Fruit fly (Drosophila melanogaster) whole organism, embryonic: Measurements from ENCODE around the gene Mbs.

ENCODE experiments used
- BEAF-32 ChIP-seq: fragments of 200-800 bp; sonication (Bioruptor generic); optimal IDR thresholded peaks from 3 replicates; lab custom pipeline; 2017; ENCODE audit warnings: missing biosample characterization, missing genetic modification characterization, mild to moderate bottlenecking, moderate library complexity, missing genetic modification reagents
- CG10431 ChIP-seq: fragments of 200-800 bp; sonication (Bioruptor generic); optimal IDR thresholded peaks from 3 replicates; lab custom pipeline; 2018; ENCODE audit warnings: missing biosample characterization, mild to moderate bottlenecking, missing genetic modification characterization
- CG11085 ChIP-seq: fragments of 200-800 bp; sonication (Bioruptor generic); IDR thresholded peaks from 2 replicates; pipeline ENCODE4 v1.3.6; 2022; ENCODE audit warnings: missing biosample characterization, missing genetic modification characterization
- CG13424 ChIP-seq: fragments of 200-800 bp; sonication (Bioruptor generic); optimal IDR thresholded peaks from 2 replicates; lab custom pipeline; 2019; ENCODE audit warnings: missing biosample characterization, mild to moderate bottlenecking, missing genetic modification characterization, moderate library complexity
- CG15011 ChIP-seq: fragments of 200-800 bp; sonication (Bioruptor generic); optimal IDR thresholded peaks from 3 replicates; lab custom pipeline; 2018; ENCODE audit warnings: missing biosample characterization, mild to moderate bottlenecking, missing genetic modification characterization
- CG16815 ChIP-seq: fragments of 200-800 bp; sonication (Bioruptor generic); optimal IDR thresholded peaks from 3 replicates; lab custom pipeline; 2017; ENCODE audit warnings: missing biosample characterization, mild to moderate bottlenecking, missing genetic modification characterization
- CG17568 ChIP-seq: fragments of 200-800 bp; sonication (Bioruptor generic); optimal IDR thresholded peaks from 2 replicates; lab custom pipeline; 2018; ENCODE audit warnings: missing biosample characterization, mild to moderate bottlenecking, missing genetic modification characterization, moderate library complexity
- CG1792 ChIP-seq: fragments of 200-800 bp; sonication (Bioruptor generic); optimal IDR thresholded peaks from 2 replicates; lab custom pipeline; 2016; ENCODE audit warnings: missing biosample characterization, missing genetic modification characterization
- CG2120 ChIP-seq: fragments of 200-800 bp; sonication (Bioruptor generic); optimal IDR thresholded peaks from 3 replicates; lab custom pipeline; 2016; ENCODE audit warnings: missing biosample characterization, missing genetic modification characterization
- CG30020 ChIP-seq: fragments of 200-800 bp; optimal IDR thresholded peaks from 2 replicates; lab custom pipeline; 2019; ENCODE audit warnings: missing biosample characterization, mild to moderate bottlenecking, missing genetic modification characterization, moderate library complexity
- CG32767 ChIP-seq: fragments of 200-800 bp; sonication (Bioruptor generic); IDR thresholded peaks from 2 replicates; pipeline ENCODE4 v1.3.6; 2022; ENCODE audit warnings: missing biosample characterization, missing genetic modification characterization
- CG5180 ChIP-seq: fragments of 200-800 bp; sonication (Bioruptor generic); optimal IDR thresholded peaks from 3 replicates; lab custom pipeline; 2017; ENCODE audit warnings: missing biosample characterization, missing genetic modification characterization, mild to moderate bottlenecking, moderate library complexity, missing genetic modification reagents
- CG7357 ChIP-seq: fragments of 200-800 bp; sonication (Bioruptor generic); IDR thresholded peaks from 3 replicates; pipeline ENCODE4 v1.3.6; 2022; ENCODE audit warnings: missing biosample characterization, missing genetic modification characterization
- CG8924 ChIP-seq: fragments of 200-800 bp; optimal IDR thresholded peaks from 3 replicates; lab custom pipeline; 2019; ENCODE audit warnings: missing biosample characterization, mild to moderate bottlenecking, missing genetic modification characterization, moderate library complexity
- Dip2 ChIP-seq: fragments of 200-800 bp; sonication (Bioruptor generic); IDR thresholded peaks from 2 replicates; pipeline ENCODE4 v1.3.6; 2022; ENCODE audit warnings: missing biosample characterization, missing genetic modification characterization
- Doc2 ChIP-seq: fragments of 200-800 bp; sonication (Bioruptor generic); IDR thresholded peaks from 2 replicates; pipeline ENCODE4 v1.3.6; 2022; ENCODE audit warnings: missing biosample characterization, missing genetic modification characterization
- Drgx ChIP-seq: fragments of 200-800 bp; sonication (Bioruptor generic); IDR thresholded peaks from 2 replicates; pipeline ENCODE4 v1.3.6; 2022; ENCODE audit warnings: missing biosample characterization, missing genetic modification characterization
- HHEX ChIP-seq: fragments of 200-800 bp; sonication (Bioruptor generic); optimal IDR thresholded peaks from 3 replicates; lab custom pipeline; 2017; ENCODE audit warnings: missing biosample characterization, mild to moderate bottlenecking, missing genetic modification characterization, missing genetic modification reagents
- Hsf ChIP-seq: fragments of 200-800 bp; sonication (Bioruptor generic); optimal IDR thresholded peaks from 3 replicates; lab custom pipeline; 2016; ENCODE audit warnings: missing biosample characterization, missing genetic modification characterization
- Lhr ChIP-seq: fragments of 200-800 bp; sonication (Bioruptor generic); optimal IDR thresholded peaks from 3 replicates; lab custom pipeline; 2017; ENCODE audit warnings: mild to moderate bottlenecking, missing biosample characterization, missing genetic modification reagents, missing genetic modification characterization
- MBD-R2 ChIP-seq: fragments of 200-800 bp; sonication (Bioruptor generic); IDR thresholded peaks from 2 replicates; pipeline ENCODE4 v1.3.6; 2022; ENCODE audit warnings: missing biosample characterization, missing genetic modification characterization
- MESR4 ChIP-seq: fragments of 200-800 bp; sonication (Bioruptor generic); optimal IDR thresholded peaks from 2 replicates; lab custom pipeline; 2018; ENCODE audit warnings: missing biosample characterization, mild to moderate bottlenecking, missing genetic modification characterization, moderate library complexity
- Nf-YA ChIP-seq: fragments of 200-800 bp; sonication (Bioruptor generic); IDR thresholded peaks from 2 replicates; pipeline ENCODE4 v1.3.6; 2022; ENCODE audit warnings: missing biosample characterization, missing genetic modification characterization
- Nf-YC ChIP-seq: fragments of 200-800 bp; optimal IDR thresholded peaks from 3 replicates; lab custom pipeline; 2019; ENCODE audit warnings: missing biosample characterization, mild to moderate bottlenecking, missing genetic modification characterization, moderate library complexity
- Oaz ChIP-seq: fragments of 200-800 bp; sonication (Bioruptor generic); IDR thresholded peaks from 2 replicates; pipeline ENCODE4 v1.3.6; 2022; ENCODE audit warnings: missing biosample characterization, missing genetic modification characterization
- Xrp1 ChIP-seq: fragments of 200-800 bp; sonication (Bioruptor generic); IDR thresholded peaks from 2 replicates; pipeline ENCODE4 v1.3.6; 2022; ENCODE audit warnings: missing biosample characterization, missing genetic modification characterization
- ara ChIP-seq: fragments of 200-800 bp; sonication (Bioruptor generic); IDR thresholded peaks from 2 replicates; pipeline ENCODE4 v1.3.6; 2022; ENCODE audit warnings: missing biosample characterization, missing genetic modification characterization
- cg ChIP-seq: fragments of 200-800 bp; sonication (Bioruptor generic); optimal IDR thresholded peaks from 3 replicates; lab custom pipeline; 2019; ENCODE audit warnings: missing biosample characterization, mild to moderate bottlenecking, missing genetic modification characterization, moderate library complexity
- chn ChIP-seq: fragments of 200-800 bp; sonication (Bioruptor generic); optimal IDR thresholded peaks from 2 replicates; lab custom pipeline; 2016; ENCODE audit warnings: missing biosample characterization, missing genetic modification characterization
- dati ChIP-seq: fragments of 200-800 bp; sonication (Bioruptor generic); IDR thresholded peaks from 2 replicates; pipeline ENCODE4 v1.3.6; 2022; ENCODE audit warnings: missing biosample characterization, missing genetic modification characterization
- dimm ChIP-seq: fragments of 200-800 bp; sonication (Bioruptor generic); IDR thresholded peaks from 2 replicates; pipeline ENCODE4 v1.3.6; 2022; ENCODE audit warnings: missing biosample characterization, missing genetic modification characterization
- ewg ChIP-seq: fragments of 200-800 bp; sonication (Bioruptor generic); optimal IDR thresholded peaks from 3 replicates; lab custom pipeline; 2017; ENCODE audit warnings: mild to moderate bottlenecking, missing biosample characterization, missing genetic modification reagents, missing genetic modification characterization
- gro ChIP-seq: fragments of 200-800 bp; sonication (Bioruptor generic); optimal IDR thresholded peaks from 2 replicates; lab custom pipeline; 2016; ENCODE audit warnings: missing biosample characterization, missing genetic modification characterization
- hbn ChIP-seq: fragments of 200-800 bp; sonication (Bioruptor generic); IDR thresholded peaks from 2 replicates; pipeline ENCODE4 v1.3.6; 2022; ENCODE audit warnings: missing biosample characterization, missing genetic modification characterization; ENCODE audit not compliant: partially characterized antibody
- lab ChIP-seq: fragments of 200-800 bp; sonication (Bioruptor generic); optimal IDR thresholded peaks from 3 replicates; lab custom pipeline; 2017; ENCODE audit warnings: missing biosample characterization, missing genetic modification characterization, mild to moderate bottlenecking, moderate library complexity, missing genetic modification reagents
- lmd ChIP-seq: fragments of 200-800 bp; sonication (Bioruptor generic); IDR thresholded peaks from 2 replicates; pipeline ENCODE4 v1.3.6; 2022; ENCODE audit warnings: missing biosample characterization, missing genetic modification characterization
- mld ChIP-seq: fragments of 200-800 bp; sonication (Bioruptor generic); IDR thresholded peaks from 3 replicates; pipeline ENCODE4 v1.3.6; 2022; ENCODE audit warnings: missing biosample characterization, missing genetic modification characterization; ENCODE audit not compliant: partially characterized antibody
- nom ChIP-seq: fragments of 200-800 bp; sonication (Bioruptor generic); optimal IDR thresholded peaks from 2 replicates; lab custom pipeline; 2017; ENCODE audit warnings: missing biosample characterization, missing genetic modification characterization, mild to moderate bottlenecking, moderate library complexity, missing genetic modification reagents
- org-1 ChIP-seq: fragments of 200-800 bp; sonication (Bioruptor generic); optimal IDR thresholded peaks from 2 replicates; lab custom pipeline; 2017; ENCODE audit warnings: missing biosample characterization, missing genetic modification characterization
- pb ChIP-seq: fragments of 200-800 bp; sonication (Bioruptor generic); optimal IDR thresholded peaks from 3 replicates; lab custom pipeline; 2016; ENCODE audit warnings: missing biosample characterization, missing genetic modification characterization
- pfk ChIP-seq: fragments of 200-800 bp; sonication (Bioruptor generic); optimal IDR thresholded peaks from 2 replicates; lab custom pipeline; 2018; ENCODE audit warnings: missing biosample characterization, mild to moderate bottlenecking, missing genetic modification characterization, moderate library complexity
- run ChIP-seq: fragments of 200-800 bp; sonication (Bioruptor generic); optimal IDR thresholded peaks from 3 replicates; lab custom pipeline; 2018; ENCODE audit warnings: missing biosample characterization, mild to moderate bottlenecking, missing genetic modification characterization
- scrt ChIP-seq: fragments of 200-800 bp; sonication (Bioruptor generic); optimal IDR thresholded peaks from 2 replicates; lab custom pipeline; 2018; ENCODE audit warnings: missing biosample characterization, mild to moderate bottlenecking, missing genetic modification characterization, moderate library complexity
- slou ChIP-seq: fragments of 200-800 bp; sonication (Bioruptor generic); optimal IDR thresholded peaks from 3 replicates; lab custom pipeline; 2016; ENCODE audit warnings: missing biosample characterization, missing genetic modification characterization
- sna ChIP-seq: fragments of 200-800 bp; sonication (Bioruptor generic); IDR thresholded peaks from 2 replicates; pipeline ENCODE4 v1.3.6; 2022; ENCODE audit warnings: missing biosample characterization, missing genetic modification characterization; ENCODE audit not compliant: partially characterized antibody
- so ChIP-seq: fragments of 200-800 bp; sonication (Bioruptor generic); IDR thresholded peaks from 3 replicates; pipeline ENCODE4 v1.3.6; 2022; ENCODE audit warnings: missing biosample characterization, missing genetic modification characterization
- zen ChIP-seq: fragments of 200-800 bp; sonication (Bioruptor generic); optimal IDR thresholded peaks from 3 replicates; lab custom pipeline; 2018; ENCODE audit warnings: missing biosample characterization, mild to moderate bottlenecking, missing genetic modification characterization, moderate library complexity

Gene Mbs

DNA sequence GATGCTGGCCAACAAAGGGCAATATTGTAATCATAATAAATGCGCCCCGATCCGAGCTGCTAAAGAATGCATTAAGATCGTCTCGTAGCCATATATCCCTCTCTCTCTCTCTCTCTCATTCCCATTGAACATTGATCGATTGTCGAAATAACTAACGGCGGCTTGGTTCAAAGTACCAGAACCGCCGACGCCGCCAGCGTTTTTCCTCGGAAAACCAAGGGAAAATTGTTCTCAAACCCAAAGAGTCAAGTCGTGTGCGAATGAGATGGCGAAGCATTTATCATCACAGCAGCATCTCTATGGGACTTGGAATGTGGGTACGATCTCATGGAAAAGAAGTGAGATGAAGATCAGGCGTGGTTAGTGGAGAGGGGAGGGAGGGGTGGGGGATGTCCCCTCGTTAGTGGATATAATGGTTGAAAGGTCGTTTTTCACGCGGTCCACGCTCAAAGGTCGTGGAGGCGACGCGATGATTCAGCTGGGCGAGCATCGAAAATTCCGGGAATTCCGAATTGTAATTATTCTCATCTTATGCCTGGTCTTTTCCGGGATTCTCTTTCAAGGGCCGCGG is 7.9 kb upstream of the Mbs start (continued):
- peak; percentile 63 for TF ChIP-seq zen (tag; lab: Kevin White, UChicago)

DNA sequence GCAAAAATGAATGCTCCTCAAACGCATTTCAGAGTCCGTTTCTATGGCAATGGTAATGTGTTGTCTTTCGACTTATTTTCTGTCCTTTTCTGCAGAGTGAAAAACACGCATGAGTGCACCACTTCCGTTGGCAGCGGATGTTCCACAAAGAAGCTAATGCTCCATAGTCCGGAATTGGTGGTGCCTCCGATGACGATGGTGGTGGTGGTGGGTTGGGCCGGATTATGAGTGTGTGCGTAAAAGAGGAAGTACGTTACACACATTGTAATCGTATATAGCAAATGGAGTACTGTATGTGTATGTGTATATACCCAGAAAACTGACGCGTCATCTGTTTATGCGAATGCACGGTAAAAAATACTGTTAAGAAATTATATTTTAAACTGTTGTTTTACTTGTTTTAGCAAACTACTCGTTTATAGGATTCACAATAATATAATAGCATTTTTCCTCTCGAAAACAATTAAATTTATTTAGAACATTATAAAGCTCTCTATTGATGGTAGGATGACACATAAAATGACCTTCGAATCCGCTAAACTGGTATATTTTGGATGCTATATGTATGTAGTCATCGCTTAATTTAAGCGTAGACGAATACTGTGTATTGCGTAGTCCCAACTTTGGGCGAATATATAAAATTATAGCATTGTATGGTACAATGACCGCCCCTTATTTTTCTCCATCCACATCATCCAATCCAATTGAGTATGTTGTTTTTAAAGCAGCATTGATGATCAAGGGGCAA is 6.5 kb upstream of the Mbs start:
- TF ChIP-seq Oaz (GFP tag; lab: Robert Waterston, UW) (peak; percentile 41; the same call in 1 of the 2 replicates), ara (peak; percentile 72), Lhr (no peak), Xrp1 (GFP tag; lab: Robert Waterston, UW) (peak; percentile 46), nom (GFP tag; lab: Kevin White, UChicago) (peak; percentile 44), Nf-YA (GFP tag; lab: Robert Waterston, UW) (no peak), CG32767 (GFP tag; lab: Robert Waterston, UW) (peak; percentile 65), hbn (no peak), Nf-YC (tag; lab: Kevin White, UChicago) (no peak), CG17568 (GFP tag; lab: Kevin White, UChicago) (no peak), CG30020 (tag; lab: Kevin White, UChicago) (no peak), CG1792 (GFP tag; lab: Kevin White, UChicago) (no peak), CG7357 (GFP tag; lab: Robert Waterston, UW) (no peak), cg (GFP tag; lab: Kevin White, UChicago) (peak; percentile 83), CG10431 (GFP tag; lab: Kevin White, UChicago) (no peak), CG11085 (GFP tag; lab: Robert Waterston, UW) (no peak), lab (peak; percentile 64), HHEX (GFP tag; lab: Kevin White, UChicago) (no peak), CG13424 (tag; lab: Kevin White, UChicago) (peak; percentile 22), MESR4 (GFP tag; lab: Kevin White, UChicago) (no peak), Dip2 (no peak), lmd (GFP tag; lab: Robert Waterston, UW) (peak; percentile 36), gro (GFP tag; lab: Kevin White, UChicago) (no peak), Hsf (GFP tag; lab: Kevin White, UChicago) (peak; percentile 0), ewg (GFP tag; lab: Kevin White, UChicago) (no peak), Drgx (GFP tag; lab: Robert Waterston, UW) (no peak; the same call in 1 of the 2 replicates), Doc2 (no peak), CG2120 (GFP tag; lab: Kevin White, UChicago) (no peak), pfk (GFP tag; lab: Kevin White, UChicago) (no peak), pb (no peak), CG5180 (GFP tag; lab: Kevin White, UChicago) (no peak), dimm (no peak), CG8924 (tag; lab: Kevin White, UChicago) (peak; percentile 28), scrt (GFP tag; lab: Kevin White, UChicago) (no peak), BEAF-32 (GFP tag; lab: Kevin White, UChicago) (no peak), run (tag; lab: Kevin White, UChicago) (peak; percentile 68), chn (GFP tag; lab: Kevin White, UChicago) (no peak), CG15011 (no peak), MBD-R2 (GFP tag; lab: Robert Waterston, UW) (peak; percentile 8; the same call in 1 of the 2 replicates), sna (GFP tag; lab: Robert Waterston, UW) (no peak), slou (no peak), org-1 (peak; percentile 32), CG16815 (no peak), mld (GFP tag; lab: Robert Waterston, UW) (no peak), dati (no peak), so (GFP tag; lab: Robert Waterston, UW) (no peak; the same call in 2 of the 3 replicates)
